Worm (Caenorhabditis elegans) whole organism, late embryonic: ENCODE data around the gene C23G10.7.

Experiments used
- F13H6.1 ChIP-seq: sonication (generic microtip); optimal IDR thresholded peaks from 2 replicates; lab custom pipeline; 2016; ENCODE audit warnings: missing genetic modification characterization, missing compliant biosample characterization
- ama-1 ChIP-seq: fragments of 150-350 bp; optimal IDR thresholded peaks from 2 replicates; lab custom pipeline; 2014
- ceh-45 ChIP-seq: fragments of 200-800 bp; sonication (Bioruptor generic); IDR thresholded peaks from 2 replicates; pipeline ENCODE4 v1.3.6; 2022; ENCODE audit warnings: missing genetic modification reagents, missing genetic modification characterization, missing compliant biosample characterization
- eyg-1 ChIP-seq: sonication (generic microtip); optimal IDR thresholded peaks from 2 replicates; lab custom pipeline; 2016; ENCODE audit warnings: missing genotype, missing genetic modification characterization, missing compliant biosample characterization
- fkh-10 ChIP-seq: fragments of 150-350 bp; optimal IDR thresholded peaks from 2 replicates; lab custom pipeline; 2014; ENCODE audit warnings: missing biosample characterization, missing genetic modification reagents, missing genetic modification characterization
- hlh-15 ChIP-seq: sonication (generic microtip); optimal IDR thresholded peaks from 2 replicates; lab custom pipeline; 2016; ENCODE audit warnings: missing genetic modification characterization, missing compliant biosample characterization
- nhr-232 ChIP-seq: sonication (generic microtip); optimal IDR thresholded peaks from 2 replicates; lab custom pipeline; 2016; ENCODE audit warnings: missing genetic modification characterization, missing compliant biosample characterization
- pax-1 ChIP-seq: fragments of 150-350 bp; optimal IDR thresholded peaks from 2 replicates; lab custom pipeline; 2014; ENCODE audit warnings: missing biosample characterization, missing genetic modification characterization

DNA sequence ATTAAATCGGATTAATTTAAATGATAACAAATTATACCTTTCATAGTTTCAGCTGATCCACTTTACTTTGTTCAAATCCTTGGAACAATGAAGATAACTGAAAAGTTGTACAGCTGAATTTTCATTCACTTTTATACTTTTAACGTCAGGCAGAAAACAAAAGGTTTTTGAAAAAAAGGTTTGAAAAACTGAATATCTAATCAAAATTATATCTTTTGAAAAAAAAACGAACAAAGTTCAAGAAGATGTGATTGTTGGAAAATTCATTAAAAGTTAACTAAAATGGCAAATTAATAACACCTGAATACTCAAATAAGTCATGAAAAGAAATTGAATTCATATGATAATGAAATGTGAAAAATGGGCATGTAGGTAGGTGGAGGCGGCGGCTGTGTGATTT lies 38.4 kb upstream of the C23G10.7 start, which contains the start of gene T12A2.21:
- no peak for TF ChIP-seq pax-1 (tag; lab: Kevin White, UChicago)
- no peak for TF ChIP-seq hlh-15 (tag; lab: Kevin White, UChicago)
- no peak for TF ChIP-seq nhr-232 (tag; lab: Kevin White, UChicago)
- no peak for TF ChIP-seq ceh-45 (GFP tag; lab: Robert Waterston, UW)
- TF ChIP-seq eyg-1 (tag; lab: Kevin White, UChicago) = no peak
- no peak for TF ChIP-seq F13H6.1 (tag; lab: Kevin White, UChicago)
- TF ChIP-seq fkh-10 = no peak
- no peak for TF ChIP-seq ama-1 (lab: Kevin White, UChicago)
